Worm (Caenorhabditis elegans): ENCODE results near the gene C40H1.9.

ce11 chrIII:9344347-9344746 lies 24.6 kb downstream of the C40H1.9 start, which contains the start of gene emb-9:
- TF ChIP-seq alr-1 (tag; optimal IDR thresholded peaks at IDR 0.05) (no peak), fos-1 (tag; optimal IDR thresholded peaks at IDR 0.05) (no peak), ceh-16 (tag; optimal IDR thresholded peaks at IDR 0.05) (no peak), ama-1 (optimal IDR thresholded peaks at IDR 0.05) (no peak), lsy-2 (tag; optimal IDR thresholded peaks at IDR 0.05) (no peak), nhr-11 (tag; optimal IDR thresholded peaks at IDR 0.05) (no peak)
